Worm (Caenorhabditis elegans): Measurements from ENCODE around the gene fut-2.

DNA sequence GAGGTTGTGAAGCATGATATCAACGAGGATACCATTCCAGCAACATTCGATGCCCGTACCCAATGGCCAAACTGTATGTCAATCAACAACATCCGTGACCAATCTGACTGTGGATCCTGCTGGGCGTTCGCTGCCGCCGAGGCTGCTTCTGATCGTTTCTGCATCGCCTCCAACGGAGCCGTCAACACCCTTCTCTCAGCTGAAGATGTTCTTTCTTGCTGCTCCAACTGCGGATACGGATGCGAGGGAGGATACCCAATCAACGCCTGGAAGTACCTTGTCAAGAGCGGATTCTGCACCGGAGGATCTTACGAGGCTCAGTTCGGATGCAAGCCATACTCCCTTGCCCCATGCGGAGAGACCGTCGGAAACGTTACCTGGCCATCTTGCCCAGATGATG lies 39.3 kb upstream of the fut-2 start:
- TF ChIP-seq ref-1 (GFP tag; conservative IDR thresholded peaks at IDR 0.05): no peak
- TF ChIP-seq ztf-23 (GFP tag; IDR thresholded peaks at IDR 0.05): no peak
- TF ChIP-seq flt-1 (GFP tag; IDR thresholded peaks at IDR 0.05): no peak

All from whole organism, midembryonic.